Worm (Caenorhabditis elegans): Measurements from ENCODE around the gene Y69H2.17.

Gene Y69H2.17

ce11 chrV:18734381-18734780, 49.6 kb downstream of the Y69H2.17 start, which contains the start of gene scl-20:
TSS of gene scl-20 (minus strand) at chrV:18734481.
- no peak for TF ChIP-seq nhr-237 (tag; optimal IDR thresholded peaks at IDR 0.05)
- TF ChIP-seq aly-2 (tag; optimal IDR thresholded peaks at IDR 0.05): no peak
- TF ChIP-seq hmg-11 (tag; optimal IDR thresholded peaks at IDR 0.05): no peak
- TF ChIP-seq ztf-4 (tag; optimal IDR thresholded peaks at IDR 0.05): no peak
- TF ChIP-seq egl-5 (tag; optimal IDR thresholded peaks at IDR 0.05): no peak
- no peak for TF ChIP-seq sea-2 (GFP tag; optimal IDR thresholded peaks at IDR 0.05)
- no peak for TF ChIP-seq nhr-28 (tag; optimal IDR thresholded peaks at IDR 0.05)
- no peak for TF ChIP-seq pqm-1 (tag; optimal IDR thresholded peaks at IDR 0.05)
- TF ChIP-seq jun-1 (tag; optimal IDR thresholded peaks at IDR 0.05): no peak
- TF ChIP-seq snpc-4 (tag; optimal IDR thresholded peaks at IDR 0.05): no peak
- no peak for TF ChIP-seq elt-1 (tag; optimal IDR thresholded peaks at IDR 0.05)
- no peak for TF ChIP-seq nfya-1 (tag; optimal IDR thresholded peaks at IDR 0.05; ENCODE audit: insufficient read depth)
- TF ChIP-seq nhr-11 (tag; optimal IDR thresholded peaks at IDR 0.05): no peak
